Worm (Caenorhabditis elegans): ENCODE results near the gene F16G10.1.

The F16G10.1 gene

ce11 chrII:2403984-2404383, at the start of gene F16G10.1:
Gene F16G10.1, plus strand, starts transcription at chrII:2404284.
- TF ChIP-seq flh-1 (GFP tag; optimal IDR thresholded peaks at IDR 0.05) (no peak), unc-62 (GFP tag; optimal IDR thresholded peaks at IDR 0.05) (no peak), nhr-76 (tag; optimal IDR thresholded peaks at IDR 0.05) (no peak), blmp-1 (tag; optimal IDR thresholded peaks at IDR 0.05) (no peak), nhr-12 (tag; optimal IDR thresholded peaks at IDR 0.05) (no peak), drap-1 (GFP tag; optimal IDR thresholded peaks at IDR 0.05) (no peak), snpc-4 (tag; optimal IDR thresholded peaks at IDR 0.05) (no peak), lin-13 (tag; optimal IDR thresholded peaks at IDR 0.05) (no peak), M03D4.4 (tag; optimal IDR thresholded peaks at IDR 0.05) (no peak), cnd-1 (tag; optimal IDR thresholded peaks at IDR 0.05) (no peak), nhr-28 (tag; optimal IDR thresholded peaks at IDR 0.05) (no peak), nhr-237 (tag; optimal IDR thresholded peaks at IDR 0.05) (no peak)

ce11 chrII:2354476-2354875, 49.6 kb upstream of the F16G10.1 start, which contains the start of gene F43C11.2:
Gene F43C11.2, plus strand, starts transcription at chrII:2354776.
- TF ChIP-seq nhr-237 (tag; optimal IDR thresholded peaks at IDR 0.05) (no peak), lsy-2 (tag; optimal IDR thresholded peaks at IDR 0.05) (no peak), snpc-4 (tag; optimal IDR thresholded peaks at IDR 0.05) (no peak), ces-1 (GFP tag; optimal IDR thresholded peaks at IDR 0.05) (no peak), sem-2 (GFP tag; optimal IDR thresholded peaks at IDR 0.05) (no peak), nhr-76 (tag; optimal IDR thresholded peaks at IDR 0.05) (no peak), unc-39 (tag; optimal IDR thresholded peaks at IDR 0.05) (no peak), unc-62 (GFP tag; optimal IDR thresholded peaks at IDR 0.05) (no peak), elt-1 (tag; optimal IDR thresholded peaks at IDR 0.05; ENCODE audit: borderline replicate concordance, insufficient read depth) (no peak), nhr-12 (tag; optimal IDR thresholded peaks at IDR 0.05) (no peak), zip-8 (tag; optimal IDR thresholded peaks at IDR 0.05) (no peak), blmp-1 (tag; optimal IDR thresholded peaks at IDR 0.05) (no peak), M03D4.4 (tag; optimal IDR thresholded peaks at IDR 0.05) (no peak)

ce11 chrII:2356795-2357194, 47.3 kb upstream of the F16G10.1 start, which contains the start of gene F43C11.1:
Gene F43C11.1, plus strand, starts transcription at chrII:2357095.
- TF ChIP-seq nhr-2 (tag; optimal IDR thresholded peaks at IDR 0.05) (no peak), nhr-76 (tag; optimal IDR thresholded peaks at IDR 0.05) (no peak), pha-4 (tag; optimal IDR thresholded peaks at IDR 0.05) (no peak), mls-2 (tag; optimal IDR thresholded peaks at IDR 0.05) (no peak), nhr-28 (tag; optimal IDR thresholded peaks at IDR 0.05) (no peak), unc-39 (tag; optimal IDR thresholded peaks at IDR 0.05) (no peak)

ce11 chrII:2359965-2360364, 44.1 kb upstream of the F16G10.1 start, which contains the start of gene F43C11.16:
Gene F43C11.16, minus strand, starts transcription at chrII:2360065.
- TF ChIP-seq unc-39 (tag; optimal IDR thresholded peaks at IDR 0.05) (no peak), nhr-237 (tag; optimal IDR thresholded peaks at IDR 0.05) (no peak), elt-3 (tag; optimal IDR thresholded peaks at IDR 0.05) (no peak), ceh-83 (GFP tag; optimal IDR thresholded peaks at IDR 0.05) (no peak), sem-2 (GFP tag; optimal IDR thresholded peaks at IDR 0.05) (no peak), pha-4 (tag; optimal IDR thresholded peaks at IDR 0.05) (no peak), flh-1 (GFP tag; optimal IDR thresholded peaks at IDR 0.05) (no peak), lin-13 (tag; optimal IDR thresholded peaks at IDR 0.05) (no peak), ces-1 (GFP tag; optimal IDR thresholded peaks at IDR 0.05) (no peak), unc-120 (tag; optimal IDR thresholded peaks at IDR 0.05; ENCODE audit: poor library complexity, severe bottlenecking) (no peak)

- TF ChIP-seq nhr-28 (tag; optimal IDR thresholded peaks at IDR 0.05) (no peak), tbx-8 (GFP tag; optimal IDR thresholded peaks at IDR 0.05) (no peak), nhr-76 (tag; optimal IDR thresholded peaks at IDR 0.05) (no peak), unc-39 (tag; optimal IDR thresholded peaks at IDR 0.05) (no peak), drap-1 (GFP tag; optimal IDR thresholded peaks at IDR 0.05) (no peak), ztf-11 (tag; optimal IDR thresholded peaks at IDR 0.05) (no peak)
Measured at ce11 chrII:2363673-2364072, 40.4 kb upstream of the F16G10.1 start, which contains the start of gene F43C11.11. Gene F43C11.11, minus strand, starts transcription at chrII:2363773.

ce11 chrII:2366623-2367365, 37.3 kb upstream of the F16G10.1 start, which contains the start of the genes F43C11.12 and F16G10.5:
Gene F43C11.12, minus strand, starts transcription at chrII:2366723.
Gene F16G10.5, plus strand, starts transcription at chrII:2367315.
- TF ChIP-seq blmp-1 (tag; optimal IDR thresholded peaks at IDR 0.05) (no peak), lsy-2 (tag; optimal IDR thresholded peaks at IDR 0.05) (no peak), zip-8 (tag; optimal IDR thresholded peaks at IDR 0.05) (no peak), bed-3 (GFP tag; optimal IDR thresholded peaks at IDR 0.05) (no peak), ceh-83 (GFP tag; optimal IDR thresholded peaks at IDR 0.05) (no peak), lin-13 (tag; optimal IDR thresholded peaks at IDR 0.05) (no peak), lin-32 (GFP tag; optimal IDR thresholded peaks at IDR 0.05) (no peak), sptf-1 (tag; optimal IDR thresholded peaks at IDR 0.05) (no peak), ham-2 (GFP tag; optimal IDR thresholded peaks at IDR 0.05) (no peak), ceh-39 (tag; optimal IDR thresholded peaks at IDR 0.05) (no peak), ces-1 (GFP tag; optimal IDR thresholded peaks at IDR 0.05) (no peak)

Measured in whole organism, mixed stage, embryonic.